Fruit fly (Drosophila melanogaster) whole organism, wandering third instar larva: Measurements from ENCODE around the gene msb1l.
A peak's percentile ranks its signal among the peaks of the same experiment; 100 is the strongest.

Source experiments
- Abd-B ChIP-seq: fragments of >200 bp; optimal IDR thresholded peaks from 2 replicates; lab custom pipeline; 2017; ENCODE audit warnings: missing biosample characterization, missing genetic modification characterization
- CG32264 ChIP-seq: fragments of 200-800 bp; sonication (Bioruptor generic); optimal IDR thresholded peaks from 2 replicates; lab custom pipeline; 2016; ENCODE audit warnings: missing biosample characterization, missing genetic modification characterization
- CG9705 ChIP-seq: fragments of 200-800 bp; sonication (Bioruptor generic); optimal IDR thresholded peaks from 2 replicates; lab custom pipeline; 2018; ENCODE audit warnings: missing biosample characterization, mild to moderate bottlenecking, missing genetic modification characterization
- CrebA ChIP-seq: fragments of 200-800 bp; sonication (Bioruptor generic); optimal IDR thresholded peaks from 2 replicates; lab custom pipeline; 2016; ENCODE audit warnings: missing biosample characterization, mild to moderate bottlenecking, missing genetic modification characterization, borderline replicate concordance
- Dfd ChIP-seq: fragments of >200 bp; optimal IDR thresholded peaks from 2 replicates; lab custom pipeline; 2017; ENCODE audit warnings: missing biosample characterization, missing genetic modification characterization
- Dif ChIP-seq: fragments of 200-275, 200-300 bp; sonication (Bioruptor generic); optimal IDR thresholded peaks from 2 replicates; lab custom pipeline; 2018; ENCODE audit warnings: missing biosample characterization, missing genetic modification characterization; ENCODE audit not compliant: partially characterized antibody
- GATAd ChIP-seq: sonication (Bioruptor generic); optimal IDR thresholded peaks from 2 replicates; lab custom pipeline; 2016; ENCODE audit warnings: missing biosample characterization, missing genetic modification characterization
- HLH106 ChIP-seq: fragments of 200-800 bp; optimal IDR thresholded peaks from 3 replicates; lab custom pipeline; 2019; ENCODE audit warnings: missing biosample characterization, mild to moderate bottlenecking, missing genetic modification characterization, moderate library complexity
- Hnf4 ChIP-seq: fragments of 200-800 bp; sonication (Bioruptor generic); optimal IDR thresholded peaks from 2 replicates; lab custom pipeline; 2016; ENCODE audit warnings: missing biosample characterization, mild to moderate bottlenecking, missing genetic modification characterization
- Hr78 ChIP-seq: fragments of >200 bp; optimal IDR thresholded peaks from 2 replicates; lab custom pipeline; 2017; ENCODE audit warnings: missing biosample characterization, missing genetic modification characterization
- Hr83 ChIP-seq: fragments of 200-300 bp; sonication (Bioruptor generic); optimal IDR thresholded peaks from 2 replicates; lab custom pipeline; 2016; ENCODE audit warnings: missing biosample characterization, mild to moderate bottlenecking, missing genetic modification characterization, moderate library complexity; ENCODE audit not compliant: poor library complexity, severe bottlenecking
- Jra ChIP-seq: sonication (Bioruptor generic); optimal IDR thresholded peaks from 2 replicates; lab custom pipeline; 2016; ENCODE audit warnings: missing biosample characterization, missing genetic modification characterization
- Mio ChIP-seq: sonication (Bioruptor generic); optimal IDR thresholded peaks from 2 replicates; lab custom pipeline; 2016; ENCODE audit warnings: missing biosample characterization, missing genetic modification characterization
- Myc ChIP-seq: fragments of >200 bp; optimal IDR thresholded peaks from 2 replicates; lab custom pipeline; 2017
- N ChIP-seq: fragments of >200 bp; optimal IDR thresholded peaks from 2 replicates; lab custom pipeline; 2018; ENCODE audit warnings: missing biosample characterization, missing external identifiers, missing genetic modification characterization
- OdsH ChIP-seq: fragments of 200-800 bp; sonication (Bioruptor generic); optimal IDR thresholded peaks from 2 replicates; lab custom pipeline; 2016; ENCODE audit warnings: missing biosample characterization, mild to moderate bottlenecking, missing genetic modification characterization
- Rel ChIP-seq, 2 experiments: fragments of 200-800 bp; sonication (Bioruptor generic) in 1 of 2; optimal IDR thresholded peaks; 2 replicates in 1 of 2; 3 replicates in 1 of 2; lab custom pipeline; 2016 to 2019; ENCODE audit warnings: mild to moderate bottlenecking in 2 of 2, missing biosample characterization in 2 of 2, missing genetic modification characterization in 2 of 2, moderate library complexity in 1 of 2
- Sp1 ChIP-seq: fragments of 200-800 bp; sonication (Bioruptor generic); optimal IDR thresholded peaks from 3 replicates; lab custom pipeline; 2019; ENCODE audit warnings: missing biosample characterization, mild to moderate bottlenecking, missing genetic modification characterization, moderate library complexity
- Vsx2 ChIP-seq: fragments of 200-300, 225-300 bp; sonication (Bioruptor generic); optimal IDR thresholded peaks from 2 replicates; lab custom pipeline; 2018; ENCODE audit warnings: missing biosample characterization, missing genetic modification characterization; ENCODE audit not compliant: partially characterized antibody
- br ChIP-seq: fragments of 200-800 bp; sonication (Bioruptor generic); optimal IDR thresholded peaks from 2 replicates; lab custom pipeline; 2016; ENCODE audit warnings: missing biosample characterization, missing genetic modification characterization
- brk ChIP-seq: fragments of 200-800 bp; sonication (Bioruptor generic); optimal IDR thresholded peaks from 2 replicates; lab custom pipeline; 2016; ENCODE audit warnings: missing biosample characterization, mild to moderate bottlenecking, missing genetic modification characterization
- dl ChIP-seq, 2 experiments: fragments of 175-275, 200-275 bp in 1 of 2; fragments of 200-275 bp in 1 of 2; sonication (Bioruptor generic); optimal IDR thresholded peaks; lab custom pipeline; 2018; ENCODE audit warnings: mild to moderate bottlenecking in 2 of 2, missing biosample characterization in 2 of 2, missing genetic modification characterization in 2 of 2, moderate library complexity in 2 of 2; ENCODE audit not compliant: partially characterized antibody in 2 of 2, insufficient read depth in 1 of 2
- dmrt93B ChIP-seq: fragments of 200-800 bp; sonication (Bioruptor generic); optimal IDR thresholded peaks from 2 replicates; lab custom pipeline; 2018; ENCODE audit warnings: missing biosample characterization, mild to moderate bottlenecking, missing genetic modification characterization
- dsf ChIP-seq: sonication (Bioruptor generic); optimal IDR thresholded peaks from 2 replicates; lab custom pipeline; 2016; ENCODE audit warnings: missing biosample characterization, missing genetic modification characterization, borderline replicate concordance
- ey ChIP-seq: fragments of 200-800 bp; sonication (Bioruptor generic); optimal IDR thresholded peaks from 2 replicates; lab custom pipeline; 2016; ENCODE audit warnings: missing biosample characterization, missing genetic modification characterization
- foxo ChIP-seq, 2 experiments: fragments of 200-800 bp; sonication (Bioruptor generic); optimal IDR thresholded peaks; 2 replicates in 1 of 2; 3 replicates in 1 of 2; lab custom pipeline; 2016 to 2017; ENCODE audit warnings: missing biosample characterization in 2 of 2, missing genetic modification characterization in 2 of 2
- fru ChIP-seq: fragments of 200-800 bp; sonication (Bioruptor generic); optimal IDR thresholded peaks from 3 replicates; lab custom pipeline; 2016; ENCODE audit warnings: missing biosample characterization, mild to moderate bottlenecking, missing genetic modification characterization
- h ChIP-seq: fragments of 200-800 bp; sonication (Bioruptor generic); optimal IDR thresholded peaks from 3 replicates; lab custom pipeline; 2016; ENCODE audit warnings: missing biosample characterization, mild to moderate bottlenecking, missing genetic modification characterization
- jim ChIP-seq: fragments of 175-275, 200-325 bp; sonication (Bioruptor generic); optimal IDR thresholded peaks from 2 replicates; lab custom pipeline; 2016; ENCODE audit warnings: missing biosample characterization, mild to moderate bottlenecking, missing genetic modification characterization
- lola ChIP-seq: fragments of >200 bp; optimal IDR thresholded peaks from 2 replicates; lab custom pipeline; 2017; ENCODE audit warnings: missing biosample characterization, missing genetic modification characterization
- pan ChIP-seq: fragments of >200 bp; optimal IDR thresholded peaks from 2 replicates; lab custom pipeline; 2017
- psq ChIP-seq: fragments of 200-800 bp; sonication (Bioruptor generic); optimal IDR thresholded peaks from 3 replicates; lab custom pipeline; 2017; ENCODE audit warnings: missing biosample characterization, mild to moderate bottlenecking, missing genetic modification characterization, moderate library complexity
- rgr ChIP-seq: fragments of 200-800 bp; sonication (Bioruptor generic); optimal IDR thresholded peaks from 3 replicates; lab custom pipeline; 2016; ENCODE audit warnings: missing biosample characterization, mild to moderate bottlenecking, missing genetic modification characterization
- sage ChIP-seq: fragments of 200-800 bp; sonication (Bioruptor generic); optimal IDR thresholded peaks from 2 replicates; lab custom pipeline; 2016; ENCODE audit warnings: missing biosample characterization, mild to moderate bottlenecking, missing genetic modification characterization
- sv ChIP-seq: fragments of 200-800 bp; sonication (Bioruptor generic); optimal IDR thresholded peaks from 3 replicates; lab custom pipeline; 2016; ENCODE audit warnings: missing biosample characterization, missing genetic modification characterization
- tai ChIP-seq: sonication (Bioruptor generic); optimal IDR thresholded peaks from 2 replicates; lab custom pipeline; 2016; ENCODE audit warnings: missing biosample characterization, missing genetic modification characterization
- usp ChIP-seq: fragments of >200 bp; optimal IDR thresholded peaks from 2 replicates; lab custom pipeline; 2017; ENCODE audit warnings: missing biosample characterization, missing genetic modification characterization
- woc ChIP-seq: sonication (Bioruptor generic); optimal IDR thresholded peaks from 2 replicates; lab custom pipeline; 2016; ENCODE audit warnings: missing biosample characterization, mild to moderate bottlenecking, missing genetic modification characterization

The msb1l gene

dm6 chr2L:19574364-19574763, 3.1 kb upstream of the msb1l start:
- TF ChIP-seq woc (GFP tag; lab: Kevin White, UChicago): peak; percentile 14
- TF ChIP-seq lola (GFP tag; lab: Kevin White, UChicago): no peak
- TF ChIP-seq Dif (GFP tag; lab: Kevin White, UChicago): no peak
- TF ChIP-seq CG9705 (GFP tag; lab: Kevin White, UChicago): no peak
- no peak for TF ChIP-seq usp (GFP tag; lab: Kevin White, UChicago)
- TF ChIP-seq Jra (GFP tag; lab: Kevin White, UChicago): no peak
- TF ChIP-seq Hnf4: no peak
- TF ChIP-seq jim (GFP tag; lab: Kevin White, UChicago): no peak
- TF ChIP-seq OdsH (GFP tag; lab: Kevin White, UChicago): no peak
- no peak for TF ChIP-seq sage (GFP tag; lab: Kevin White, UChicago)
- no peak for TF ChIP-seq CrebA (GFP tag; lab: Kevin White, UChicago)
- TF ChIP-seq Sp1 (GFP tag; lab: Kevin White, UChicago): peak; percentile 27
- no peak for TF ChIP-seq psq (GFP tag; lab: Kevin White, UChicago)
- no peak for TF ChIP-seq dl (GFP tag; optimal IDR thresholded peaks at IDR 0.05; lab: Kevin White, UChicago; ENCODE audit: insufficient read depth in 1 of 2, partially characterized antibody in 2 of 2)
- TF ChIP-seq sv (GFP tag; lab: Kevin White, UChicago): no peak
- TF ChIP-seq Rel (GFP tag; optimal IDR thresholded peaks at IDR 0.05; lab: Kevin White, UChicago): no peak
- no peak for TF ChIP-seq Rel (tag; optimal IDR thresholded peaks at IDR 0.05; lab: Kevin White, UChicago)
- no peak for TF ChIP-seq N (GFP tag; lab: Kevin White, UChicago)
- no peak for TF ChIP-seq pan (lab: Kevin White, UChicago)
- TF ChIP-seq Dfd (GFP tag; lab: Kevin White, UChicago): no peak
- no peak for TF ChIP-seq tai (GFP tag; lab: Kevin White, UChicago)
- no peak for TF ChIP-seq Myc (lab: Kevin White, UChicago)
- no peak for TF ChIP-seq CG32264
- no peak for TF ChIP-seq Hr83 (GFP tag; lab: Kevin White, UChicago)
- TF ChIP-seq dmrt93B (GFP tag; lab: Kevin White, UChicago): no peak
- no peak for TF ChIP-seq brk (GFP tag; lab: Kevin White, UChicago)
- TF ChIP-seq h (GFP tag; lab: Kevin White, UChicago): peak; percentile 51
- TF ChIP-seq ey: peak; percentile 1
- TF ChIP-seq Hr78 (GFP tag; lab: Kevin White, UChicago): no peak
- TF ChIP-seq fru (GFP tag; lab: Kevin White, UChicago): peak; percentile 51
- TF ChIP-seq GATAd (GFP tag; lab: Kevin White, UChicago): no peak
- TF ChIP-seq HLH106 (tag; lab: Kevin White, UChicago): peak; percentile 33
- peak in 1 of 2 experiments; percentile 54 for TF ChIP-seq foxo (GFP tag; optimal IDR thresholded peaks at IDR 0.05; lab: Kevin White, UChicago)

dm6 chr2L:19574959-19575625, 2.4 kb upstream of the msb1l start:
- TF ChIP-seq brk (GFP tag; lab: Kevin White, UChicago) (no peak), CG9705 (GFP tag; lab: Kevin White, UChicago) (no peak), Hr83 (GFP tag; lab: Kevin White, UChicago) (peak; percentile 81), ey (no peak), Abd-B (no peak), dl (GFP tag; optimal IDR thresholded peaks at IDR 0.05; lab: Kevin White, UChicago; ENCODE audit: insufficient read depth in 1 of 2, partially characterized antibody in 2 of 2) (peak in 1 of 2 experiments; percentile 36), Dif (GFP tag; lab: Kevin White, UChicago) (peak; percentile 33)

DNA sequence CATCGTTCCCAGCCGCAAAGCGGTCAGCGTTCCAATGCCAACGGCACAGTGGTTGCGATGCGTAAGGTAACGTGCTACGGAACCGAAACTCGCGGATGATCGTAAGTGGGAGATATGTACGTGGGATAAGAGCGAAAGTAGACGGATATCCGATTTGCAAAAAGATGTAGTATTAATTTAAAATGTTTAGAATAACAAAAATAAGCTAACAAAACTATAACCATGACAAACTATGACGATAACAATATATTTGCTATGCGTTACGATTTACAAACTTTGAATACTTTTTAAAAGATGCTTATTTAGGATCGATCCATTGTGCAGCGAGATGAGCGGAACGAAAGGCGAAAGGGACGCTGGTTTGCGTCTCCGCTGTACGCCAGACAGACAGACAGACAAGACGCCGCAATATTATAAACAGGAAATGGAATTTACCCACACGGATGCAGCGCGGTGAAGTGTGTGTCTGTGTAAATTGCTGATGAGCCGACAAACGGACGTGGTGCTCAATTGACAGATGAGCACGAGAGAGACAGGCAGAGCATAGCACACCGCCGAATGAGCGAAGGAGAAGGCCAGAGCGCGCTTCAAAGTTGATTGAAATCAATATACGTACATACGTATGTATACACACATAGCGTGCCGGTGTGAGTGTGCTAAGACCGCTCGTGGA, 1.7 kb upstream of the msb1l start:
- TF ChIP-seq ey: peak; percentile 94
- TF ChIP-seq foxo (GFP tag; optimal IDR thresholded peaks at IDR 0.05; lab: Kevin White, UChicago): peak; percentile 23 to 95
- TF ChIP-seq Sp1 (GFP tag; lab: Kevin White, UChicago): peak; percentile 95
- peak; percentile 88 for TF ChIP-seq dmrt93B (GFP tag; lab: Kevin White, UChicago)
- TF ChIP-seq br: peak; percentile 92
- no peak for TF ChIP-seq Vsx2 (GFP tag; lab: Kevin White, UChicago)
- TF ChIP-seq pan (lab: Kevin White, UChicago): no peak
- TF ChIP-seq CG32264: peak; percentile 78
- TF ChIP-seq sv (GFP tag; lab: Kevin White, UChicago): peak; percentile 96
- no peak for TF ChIP-seq Myc (lab: Kevin White, UChicago)
- TF ChIP-seq HLH106 (tag; lab: Kevin White, UChicago): peak; percentile 95
- TF ChIP-seq GATAd (GFP tag; lab: Kevin White, UChicago): no peak
- TF ChIP-seq Hnf4: peak; percentile 88
- TF ChIP-seq woc (GFP tag; lab: Kevin White, UChicago): peak; percentile 94
- TF ChIP-seq dsf (GFP tag; lab: Kevin White, UChicago): peak; percentile 72
- TF ChIP-seq dl (GFP tag; optimal IDR thresholded peaks at IDR 0.05; lab: Kevin White, UChicago; ENCODE audit: insufficient read depth in 1 of 2, partially characterized antibody in 2 of 2): peak; percentile 68 to 95
- TF ChIP-seq sage (GFP tag; lab: Kevin White, UChicago): peak; percentile 73
- TF ChIP-seq OdsH (GFP tag; lab: Kevin White, UChicago): peak; percentile 92
- TF ChIP-seq Dif (GFP tag; lab: Kevin White, UChicago): peak; percentile 90
- TF ChIP-seq jim (GFP tag; lab: Kevin White, UChicago): no peak
- no peak for TF ChIP-seq tai (GFP tag; lab: Kevin White, UChicago)
- no peak for TF ChIP-seq Rel (GFP tag; optimal IDR thresholded peaks at IDR 0.05; lab: Kevin White, UChicago)
- TF ChIP-seq Rel (tag; optimal IDR thresholded peaks at IDR 0.05; lab: Kevin White, UChicago): peak; percentile 37
- peak; percentile 93 for TF ChIP-seq h (GFP tag; lab: Kevin White, UChicago)
- peak; percentile 87 for TF ChIP-seq psq (GFP tag; lab: Kevin White, UChicago)
- peak; percentile 24 for TF ChIP-seq Hr83 (GFP tag; lab: Kevin White, UChicago)
- TF ChIP-seq Mio (GFP tag; lab: Kevin White, UChicago): peak; percentile 26
- TF ChIP-seq rgr (GFP tag; lab: Kevin White, UChicago): peak; percentile 92
- TF ChIP-seq N (GFP tag; lab: Kevin White, UChicago): peak; percentile 61
